Worm (Caenorhabditis elegans) whole organism, L4 larva: ENCODE results near the gene idi-1.

Experiments
- ceh-28 ChIP-seq: fragments of 150-350 bp; optimal IDR thresholded peaks from 2 replicates; lab custom pipeline; 2014; ENCODE audit warnings: missing biosample characterization, missing genetic modification reagents, missing genetic modification characterization
- ceh-82 ChIP-seq: sonication (generic microtip); optimal IDR thresholded peaks from 2 replicates; lab custom pipeline; 2017; ENCODE audit warnings: missing biosample characterization, missing genetic modification characterization
- daf-16 ChIP-seq, 3 experiments: sonication (generic microtip); optimal IDR thresholded peaks; 2 replicates each; lab custom pipeline; 2016 to 2017; ENCODE audit warnings: missing genetic modification characterization in 3 of 3, missing genetic modification reagents in 3 of 3, mild to moderate bottlenecking in 2 of 3, missing compliant biosample characterization in 2 of 3, missing biosample characterization in 1 of 3, moderate library complexity in 1 of 3
- dpl-1 ChIP-seq: fragments of 150-350 bp; optimal IDR thresholded peaks from 2 replicates; lab custom pipeline; 2014; ENCODE audit warnings: missing biosample characterization, missing genetic modification reagents, missing genetic modification characterization
- lin-15B ChIP-seq: fragments of 150-350 bp; sonication (generic microtip); optimal IDR thresholded peaks from 3 replicates; lab custom pipeline; 2014; ENCODE audit warnings: missing biosample characterization, missing genetic modification characterization
- lin-39 ChIP-seq: fragments of 150-350 bp; optimal IDR thresholded peaks from 2 replicates; lab custom pipeline; 2014; ENCODE audit warnings: missing biosample characterization, missing genetic modification reagents, missing genetic modification characterization
- lir-3 ChIP-seq: sonication (generic microtip); optimal IDR thresholded peaks from 2 replicates; lab custom pipeline; 2016; ENCODE audit warnings: mild to moderate bottlenecking, missing genetic modification characterization, missing compliant biosample characterization
- skn-1 ChIP-seq: fragments of 150-350 bp; optimal IDR thresholded peaks from 2 replicates; lab custom pipeline; 2014; ENCODE audit warnings: missing biosample characterization, missing genetic modification characterization
- unc-39 ChIP-seq: sonication (generic microtip); optimal IDR thresholded peaks from 2 replicates; lab custom pipeline; 2017; ENCODE audit warnings: missing biosample characterization, missing genetic modification characterization

DNA sequence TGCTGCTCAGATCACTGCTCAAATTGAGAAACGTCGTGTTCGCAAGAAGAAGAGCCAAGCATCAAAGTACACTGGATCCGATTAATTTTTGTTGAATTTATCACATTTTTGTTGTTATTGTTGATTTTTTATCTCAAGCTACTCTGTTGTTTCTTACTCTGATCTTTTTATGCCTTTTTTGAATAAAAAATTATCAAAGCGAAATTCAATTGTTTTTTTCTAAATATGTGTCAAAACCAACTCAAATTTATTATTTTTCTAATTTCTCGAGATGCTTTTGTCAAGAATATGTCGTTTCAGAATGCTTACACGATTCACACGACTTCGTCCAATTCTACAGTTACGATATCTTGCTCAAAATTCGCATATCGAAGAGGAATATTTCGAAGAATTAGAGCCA, 44.1 kb upstream of the idi-1 start, which contains the start of gene K12H4.2:
- TF ChIP-seq ceh-28: no peak
- TF ChIP-seq lin-39 (tag; lab: Kevin White, UChicago): no peak
- no peak for TF ChIP-seq unc-39
- no peak for TF ChIP-seq daf-16 (GFP tag; optimal IDR thresholded peaks at IDR 0.05; lab: Kevin White, UChicago)
- TF ChIP-seq daf-16 (tag; optimal IDR thresholded peaks at IDR 0.05; lab: Kevin White, UChicago): no peak
- TF ChIP-seq lir-3 (tag; lab: Kevin White, UChicago): no peak
- TF ChIP-seq lin-15B (tag; lab: Kevin White, UChicago): no peak
- TF ChIP-seq dpl-1 (GFP tag; lab: Kevin White, UChicago): no peak
- no peak for TF ChIP-seq ceh-82 (tag; lab: Kevin White, UChicago)
- no peak for TF ChIP-seq skn-1 (tag; lab: Kevin White, UChicago)
